Fruit fly (Drosophila melanogaster): Measurements from ENCODE around the gene SK.

- no peak for TF ChIP-seq ttk (optimal IDR thresholded peaks at IDR 0.05)
- no peak for TF ChIP-seq h (optimal IDR thresholded peaks at IDR 0.05)
- no peak for TF ChIP-seq Myc (optimal IDR thresholded peaks at IDR 0.05)
- no peak for TF ChIP-seq Sin3A (optimal IDR thresholded peaks at IDR 0.05)
These were observed 16.4 kb upstream of the SK start, which contains the start of gene Mcm3 for dm6 chrX:5323636-5324035.
